Fruit fly (Drosophila melanogaster) whole organism, embryonic: ENCODE measurements around the gene peb.
A peak's percentile ranks its signal among the peaks of the same experiment; 100 is the strongest.

Experiments
- Aef1 ChIP-seq: fragments of 200-800 bp; sonication (Bioruptor generic); IDR thresholded peaks from 3 replicates; pipeline ENCODE4 v1.3.6; 2022; ENCODE audit warnings: missing biosample characterization, missing genetic modification characterization
- CG1024 ChIP-seq: fragments of 200-800 bp; sonication (Bioruptor generic); IDR thresholded peaks from 2 replicates; pipeline ENCODE4 v1.3.6; 2022; ENCODE audit warnings: missing biosample characterization, missing genetic modification characterization
- CG13894 ChIP-seq: fragments of 200-800 bp; sonication (Bioruptor generic); optimal IDR thresholded peaks from 3 replicates; lab custom pipeline; 2018; ENCODE audit warnings: missing biosample characterization, mild to moderate bottlenecking, missing genetic modification characterization, moderate library complexity
- CG17359 ChIP-seq: fragments of 200-800 bp; sonication (Bioruptor generic); optimal IDR thresholded peaks from 3 replicates; lab custom pipeline; 2018; ENCODE audit warnings: missing biosample characterization, mild to moderate bottlenecking, missing genetic modification characterization, moderate library complexity
- CG32532 ChIP-seq: fragments of 200-800 bp; sonication (Bioruptor generic); IDR thresholded peaks from 2 replicates; pipeline ENCODE4 v1.3.6; 2022; ENCODE audit warnings: missing biosample characterization, missing genetic modification characterization
- CG4854 ChIP-seq: fragments of 200-800 bp; sonication (Bioruptor generic); optimal IDR thresholded peaks from 2 replicates; lab custom pipeline; 2016; ENCODE audit warnings: missing biosample characterization, missing genetic modification characterization, inconsistent platforms
- CG6689 ChIP-seq: fragments of 200-800 bp; sonication (Bioruptor generic); IDR thresholded peaks from 2 replicates; pipeline ENCODE4 v1.3.6; 2022; ENCODE audit warnings: missing biosample characterization, missing genetic modification characterization
- CG7786 ChIP-seq: fragments of 200-800 bp; sonication (Bioruptor generic); optimal IDR thresholded peaks from 2 replicates; lab custom pipeline; 2016; ENCODE audit warnings: missing biosample characterization, missing genetic modification characterization
- CG7839 ChIP-seq: fragments of 200-800 bp; sonication (Bioruptor generic); optimal IDR thresholded peaks from 3 replicates; lab custom pipeline; 2018; ENCODE audit warnings: missing biosample characterization, mild to moderate bottlenecking, missing genetic modification characterization, moderate library complexity
- CG8924 ChIP-seq: fragments of 200-800 bp; optimal IDR thresholded peaks from 3 replicates; lab custom pipeline; 2019; ENCODE audit warnings: missing biosample characterization, mild to moderate bottlenecking, missing genetic modification characterization, moderate library complexity
- CG9215 ChIP-seq: fragments of 200-800 bp; sonication (Bioruptor generic); IDR thresholded peaks from 2 replicates; pipeline ENCODE4 v1.3.6; 2022; ENCODE audit warnings: missing biosample characterization, missing genetic modification characterization
- CG9727 ChIP-seq: fragments of 200-800 bp; sonication (Bioruptor generic); optimal IDR thresholded peaks from 3 replicates; lab custom pipeline; 2017; ENCODE audit warnings: missing biosample characterization, mild to moderate bottlenecking, missing genetic modification characterization
- CG9932 ChIP-seq: fragments of 200-800 bp; sonication (Bioruptor generic); IDR thresholded peaks from 2 replicates; pipeline ENCODE4 v1.3.6; 2022; ENCODE audit warnings: missing biosample characterization, missing genetic modification characterization
- D19B ChIP-seq: fragments of 200-800 bp; sonication (Bioruptor generic); optimal IDR thresholded peaks from 2 replicates; lab custom pipeline; 2017; ENCODE audit warnings: missing biosample characterization, mild to moderate bottlenecking, missing genetic modification characterization
- Dek ChIP-seq: fragments of 200-800 bp; sonication (Bioruptor generic); optimal IDR thresholded peaks from 3 replicates; lab custom pipeline; 2019; ENCODE audit warnings: missing biosample characterization, mild to moderate bottlenecking, missing genetic modification characterization, moderate library complexity
- Dip3 ChIP-seq: fragments of 200-800 bp; sonication (Bioruptor generic); optimal IDR thresholded peaks from 3 replicates; lab custom pipeline; 2016; ENCODE audit warnings: missing biosample characterization, missing genetic modification characterization
- Doc2 ChIP-seq: fragments of 200-800 bp; sonication (Bioruptor generic); IDR thresholded peaks from 2 replicates; pipeline ENCODE4 v1.3.6; 2022; ENCODE audit warnings: missing biosample characterization, missing genetic modification characterization
- Dref ChIP-seq: fragments of 200-800 bp; sonication (Bioruptor generic); IDR thresholded peaks from 2 replicates; pipeline ENCODE4 v1.3.6; 2022; ENCODE audit warnings: missing biosample characterization, missing genetic modification characterization
- E2f1 ChIP-seq: fragments of 200-800 bp; sonication (Bioruptor generic); IDR thresholded peaks from 2 replicates; pipeline ENCODE4 v1.3.6; 2022; ENCODE audit warnings: missing biosample characterization, missing genetic modification characterization
- H2.0 ChIP-seq: fragments of 200-800 bp; sonication (Bioruptor generic); IDR thresholded peaks from 2 replicates; pipeline ENCODE4 v1.3.6; 2022; ENCODE audit warnings: missing biosample characterization, missing genetic modification characterization
- HmgZ ChIP-seq: fragments of 200-800 bp; sonication (Bioruptor generic); optimal IDR thresholded peaks from 2 replicates; lab custom pipeline; 2018; ENCODE audit warnings: missing biosample characterization, mild to moderate bottlenecking, missing genetic modification characterization
- Hmr ChIP-seq: fragments of 200-800 bp; sonication (Bioruptor generic); optimal IDR thresholded peaks from 3 replicates; lab custom pipeline; 2017; ENCODE audit warnings: mild to moderate bottlenecking, missing biosample characterization, missing genetic modification reagents, missing genetic modification characterization
- Lhr ChIP-seq: fragments of 200-800 bp; sonication (Bioruptor generic); optimal IDR thresholded peaks from 3 replicates; lab custom pipeline; 2017; ENCODE audit warnings: mild to moderate bottlenecking, missing biosample characterization, missing genetic modification reagents, missing genetic modification characterization
- Nf-YA ChIP-seq: fragments of 200-800 bp; sonication (Bioruptor generic); IDR thresholded peaks from 2 replicates; pipeline ENCODE4 v1.3.6; 2022; ENCODE audit warnings: missing biosample characterization, missing genetic modification characterization
- Ptx1 ChIP-seq: fragments of 200-800 bp; sonication (Bioruptor generic); IDR thresholded peaks from 2 replicates; pipeline ENCODE4 v1.3.6; 2022; ENCODE audit warnings: missing biosample characterization, missing genetic modification characterization
- Rfx ChIP-seq: fragments of 200-800 bp; sonication (Bioruptor generic); IDR thresholded peaks from 2 replicates; pipeline ENCODE4 v1.3.6; 2022; ENCODE audit warnings: missing biosample characterization, missing genetic modification characterization
- Sox102F ChIP-seq: fragments of 200-800 bp; sonication (Bioruptor generic); optimal IDR thresholded peaks from 2 replicates; lab custom pipeline; 2018; ENCODE audit warnings: missing biosample characterization, mild to moderate bottlenecking, missing genetic modification characterization, moderate library complexity
- al ChIP-seq: fragments of 200-800 bp; sonication (Bioruptor generic); IDR thresholded peaks from 2 replicates; pipeline ENCODE4 v1.3.6; 2022; ENCODE audit warnings: missing biosample characterization, missing genetic modification characterization
- bsh ChIP-seq, 2 experiments: fragments of 200-800 bp; sonication (Bioruptor generic); optimal IDR thresholded peaks; 2 replicates each; lab custom pipeline; 2017 to 2018; ENCODE audit warnings: mild to moderate bottlenecking in 2 of 2, missing biosample characterization in 2 of 2, missing genetic modification characterization in 2 of 2, moderate library complexity in 1 of 2
- cas ChIP-seq: fragments of 200-800 bp; sonication (Bioruptor generic); IDR thresholded peaks from 2 replicates; pipeline ENCODE4 v1.3.6; 2022; ENCODE audit warnings: missing biosample characterization, missing genetic modification characterization
- cg ChIP-seq: fragments of 200-800 bp; sonication (Bioruptor generic); optimal IDR thresholded peaks from 3 replicates; lab custom pipeline; 2019; ENCODE audit warnings: missing biosample characterization, mild to moderate bottlenecking, missing genetic modification characterization, moderate library complexity
- eve ChIP-seq, 2 experiments: fragments of >200 bp; optimal IDR thresholded peaks; 2 replicates each; lab custom pipeline; 2017; ENCODE audit warnings: missing biosample characterization in 2 of 2, missing genetic modification characterization in 2 of 2
- gem ChIP-seq: fragments of 200-800 bp; sonication (Bioruptor generic); optimal IDR thresholded peaks from 2 replicates; lab custom pipeline; 2019; ENCODE audit warnings: missing biosample characterization, mild to moderate bottlenecking, missing genetic modification characterization, moderate library complexity
- lilli ChIP-seq: fragments of 200-800 bp; sonication (Bioruptor generic); optimal IDR thresholded peaks from 3 replicates; lab custom pipeline; 2016; ENCODE audit warnings: missing biosample characterization, missing genetic modification characterization
- mam ChIP-seq: fragments of 200-800 bp; sonication (Bioruptor generic); optimal IDR thresholded peaks from 3 replicates; lab custom pipeline; 2016; ENCODE audit warnings: missing biosample characterization, missing genetic modification characterization
- org-1 ChIP-seq: fragments of 200-800 bp; sonication (Bioruptor generic); optimal IDR thresholded peaks from 2 replicates; lab custom pipeline; 2017; ENCODE audit warnings: missing biosample characterization, missing genetic modification characterization
- peb ChIP-seq: fragments of 200-800 bp; sonication (Bioruptor generic); IDR thresholded peaks from 2 replicates; pipeline ENCODE4 v1.3.6; 2022; ENCODE audit warnings: missing biosample characterization, missing genetic modification characterization
- pho ChIP-seq: fragments of 200-800 bp; sonication (Bioruptor generic); optimal IDR thresholded peaks from 2 replicates; lab custom pipeline; 2016; ENCODE audit warnings: missing biosample characterization, missing genetic modification characterization
- prd ChIP-seq, 3 experiments: fragments of >200 bp in 2 of 3; fragments of 200-800 bp in 1 of 3; sonication (Bioruptor generic) in 1 of 3; optimal IDR thresholded peaks in 2 of 3; IDR thresholded peaks in 1 of 3; 2 replicates in 2 of 3; 3 replicates in 1 of 3; pipeline versions ENCODE4 v1.3.6 to Lab custom; 2017 to 2022; ENCODE audit warnings: missing biosample characterization in 1 of 3, missing genetic modification characterization in 1 of 3
- repo ChIP-seq: fragments of 200-800 bp; sonication (Bioruptor generic); optimal IDR thresholded peaks from 2 replicates; lab custom pipeline; 2016; ENCODE audit warnings: missing biosample characterization, missing genetic modification characterization
- sna ChIP-seq: fragments of 200-800 bp; sonication (Bioruptor generic); IDR thresholded peaks from 2 replicates; pipeline ENCODE4 v1.3.6; 2022; ENCODE audit warnings: missing biosample characterization, missing genetic modification characterization; ENCODE audit not compliant: partially characterized antibody
- so ChIP-seq: fragments of 200-800 bp; sonication (Bioruptor generic); IDR thresholded peaks from 3 replicates; pipeline ENCODE4 v1.3.6; 2022; ENCODE audit warnings: missing biosample characterization, missing genetic modification characterization
- sob ChIP-seq: fragments of 200-800 bp; sonication (Bioruptor generic); IDR thresholded peaks from 2 replicates; pipeline ENCODE4 v1.3.6; 2022; ENCODE audit warnings: missing biosample characterization, missing genetic modification characterization
- stc ChIP-seq: fragments of 200-800 bp; sonication (Bioruptor generic); IDR thresholded peaks from 2 replicates; pipeline ENCODE4 v1.3.6; 2022; ENCODE audit warnings: missing biosample characterization, missing genetic modification characterization
- tna ChIP-seq: fragments of 200-800 bp; sonication (Bioruptor generic); IDR thresholded peaks from 2 replicates; pipeline ENCODE4 v1.3.6; 2022; ENCODE audit warnings: missing biosample characterization, missing genetic modification characterization; ENCODE audit not compliant: partially characterized antibody
- ttk ChIP-seq: fragments of 200-800 bp; sonication (Bioruptor generic); IDR thresholded peaks from 2 replicates; pipeline ENCODE4 v2.1.2; 2022; ENCODE audit warnings: missing biosample characterization, missing genetic modification characterization
- unpg ChIP-seq: fragments of 200-800 bp; sonication (Bioruptor generic); optimal IDR thresholded peaks from 3 replicates; lab custom pipeline; 2018; ENCODE audit warnings: missing biosample characterization, mild to moderate bottlenecking, missing genetic modification characterization, moderate library complexity
- vvl ChIP-seq: fragments of 200-800 bp; sonication (Bioruptor generic); IDR thresholded peaks from 2 replicates; pipeline ENCODE4 v1.3.6; 2022; ENCODE audit warnings: missing biosample characterization, missing genetic modification characterization
- yki ChIP-seq: fragments of >200 bp; optimal IDR thresholded peaks from 3 replicates; lab custom pipeline; 2018
- zfh1 ChIP-seq: fragments of 200-800 bp; sonication (Bioruptor generic); IDR thresholded peaks from 3 replicates; pipeline ENCODE4 v1.3.6; 2022; ENCODE audit warnings: missing biosample characterization, missing genetic modification characterization
- zfh2 ChIP-seq: fragments of 200-800 bp; sonication (Bioruptor generic); optimal IDR thresholded peaks from 2 replicates; lab custom pipeline; 2016; ENCODE audit warnings: missing biosample characterization, missing genetic modification characterization

Gene peb

dm6 chrX:4614325-4614724, 3.0 kb upstream of the peb start (continued):
- peak; percentile 33 for TF ChIP-seq Hmr
- no peak for TF ChIP-seq Nf-YA
- no peak for TF ChIP-seq pho (GFP tag; lab: Kevin White, UChicago)
- no peak for TF ChIP-seq repo
- TF ChIP-seq stc (GFP tag; lab: Robert Waterston, UW) = no peak
- TF ChIP-seq peb = peak; percentile 51
- TF ChIP-seq mam (GFP tag; lab: Kevin White, UChicago) = peak; percentile 26
- peak; percentile 50 for TF ChIP-seq gem
- TF ChIP-seq cas (GFP tag; lab: Robert Waterston, UW) = peak; percentile 53; the same call in 1 of the 2 replicates
- peak; percentile 85 for TF ChIP-seq D19B (GFP tag; lab: Kevin White, UChicago)
- TF ChIP-seq CG8924 = no peak
- TF ChIP-seq H2.0 (GFP tag; lab: Robert Waterston, UW) = peak; percentile 42
- peak; percentile 59; the same call in 2 of the 3 replicates for TF ChIP-seq zfh1 (GFP tag; lab: Robert Waterston, UW)
- no peak for TF ChIP-seq sna (GFP tag; lab: Robert Waterston, UW)
- TF ChIP-seq Rfx (GFP tag; lab: Robert Waterston, UW) = peak; percentile 61
- TF ChIP-seq yki (lab: Kevin White, UChicago) = no peak
- peak; percentile 18 for TF ChIP-seq CG9727 (GFP tag; lab: Kevin White, UChicago)
- no peak for TF ChIP-seq org-1 (GFP tag; lab: Kevin White, UChicago)
- TF ChIP-seq zfh2 (GFP tag; lab: Kevin White, UChicago) = peak; percentile 27
- TF ChIP-seq Dek (tag; lab: Kevin White, UChicago) = peak; percentile 9
- TF ChIP-seq cg (GFP tag; lab: Kevin White, UChicago) = no peak
- TF ChIP-seq bsh (GFP tag; optimal IDR thresholded peaks at IDR 0.05; lab: Kevin White, UChicago) = peak in 1 of 2 experiments; percentile 5
- peak; percentile 31 for TF ChIP-seq Dip3 (GFP tag; lab: Kevin White, UChicago)
- no peak for TF ChIP-seq Dref (GFP tag; lab: Robert Waterston, UW)
- TF ChIP-seq HmgZ (tag; lab: Kevin White, UChicago) = no peak
- peak; percentile 52 for TF ChIP-seq CG9932 (GFP tag; lab: Robert Waterston, UW)
- TF ChIP-seq so (GFP tag; lab: Robert Waterston, UW) = 0 out of 3 replicates have a peak, but pooled peaks have one; percentile 20
- TF ChIP-seq CG4854 (GFP tag; lab: Kevin White, UChicago) = no peak
- TF ChIP-seq al (GFP tag; lab: Robert Waterston, UW) = peak; percentile 27; the same call in 1 of the 2 replicates
- peak; percentile 42; the same call in 1 of the 2 replicates for TF ChIP-seq CG9215 (GFP tag; lab: Robert Waterston, UW)
- TF ChIP-seq sob (GFP tag; lab: Robert Waterston, UW) = peak; percentile 50
- no peak for TF ChIP-seq prd (optimal IDR thresholded peaks at IDR 0.05; lab: Kevin White, UChicago)
- TF ChIP-seq prd (GFP tag; IDR thresholded peaks at IDR 0.05; lab: Robert Waterston, UW) = peak; percentile 62; the same call in 2 of the 3 replicates
- TF ChIP-seq unpg (GFP tag; lab: Kevin White, UChicago) = peak; percentile 26
- TF ChIP-seq Sox102F (GFP tag; lab: Kevin White, UChicago) = peak; percentile 32
- peak; percentile 30 for TF ChIP-seq E2f1 (GFP tag; lab: Robert Waterston, UW)
- peak; percentile 43; the same call in 1 of the 2 replicates for TF ChIP-seq Ptx1
- no peak for TF ChIP-seq Doc2 (GFP tag; lab: Robert Waterston, UW)
- peak; percentile 25; the same call in 1 of the 2 replicates for TF ChIP-seq vvl
- no peak for TF ChIP-seq tna (GFP tag; lab: Robert Waterston, UW)
- no peak for TF ChIP-seq CG7786 (GFP tag; lab: Kevin White, UChicago)
- TF ChIP-seq CG7839 = peak; percentile 37
- TF ChIP-seq CG6689 (GFP tag; lab: Robert Waterston, UW) = peak; percentile 42
- TF ChIP-seq Aef1 = 0 out of 3 replicates have a peak, but pooled peaks have one; percentile 14
- no peak for TF ChIP-seq CG1024 (GFP tag; lab: Robert Waterston, UW)
- TF ChIP-seq eve (GFP tag; optimal IDR thresholded peaks at IDR 0.05; lab: Kevin White, UChicago) = peak in 1 of 2 experiments; percentile 5
- TF ChIP-seq lilli (GFP tag; lab: Kevin White, UChicago) = peak; percentile 56
- TF ChIP-seq CG32532 = 0 out of 2 replicates have a peak, but pooled peaks have one; percentile 34
- 0 out of 2 replicates have a peak, but pooled peaks have one; percentile 10 for TF ChIP-seq ttk (GFP tag; lab: Robert Waterston, UW)
- no peak for TF ChIP-seq Lhr (GFP tag; lab: Kevin White, UChicago)
- TF ChIP-seq CG13894 (tag; lab: Kevin White, UChicago) = no peak
- peak; percentile 17 for TF ChIP-seq CG17359 (tag; lab: Kevin White, UChicago)
